Worm (Caenorhabditis elegans): ENCODE measurements around the gene ZK666.1.
A peak's percentile ranks its signal among the peaks of the same experiment; 100 is the strongest.

Gene ZK666.1

ce11 chrII:10502491-10503063 lies 31.4 kb upstream of the ZK666.1 start, which contains the start of gene myrf-1:
Gene myrf-1, minus strand, starts transcription at chrII:10502541.
- TF ChIP-seq unc-62 (GFP tag; optimal IDR thresholded peaks at IDR 0.05) (peak; percentile 83), zag-1 (tag; optimal IDR thresholded peaks at IDR 0.05) (peak; percentile 57), nhr-23 (tag; optimal IDR thresholded peaks at IDR 0.05) (peak; percentile 91), ceh-16 (tag; optimal IDR thresholded peaks at IDR 0.05) (no peak), nhr-43 (tag; optimal IDR thresholded peaks at IDR 0.05; ENCODE audit: poor library complexity, severe bottlenecking) (peak; percentile 74), nhr-76 (tag; optimal IDR thresholded peaks at IDR 0.05) (no peak), egl-27 (tag; optimal IDR thresholded peaks at IDR 0.05) (no peak), pha-4 (tag; optimal IDR thresholded peaks at IDR 0.05) (peak; percentile 92), nhr-25 (tag; optimal IDR thresholded peaks at IDR 0.05) (peak; percentile 77), hmg-11 (tag; optimal IDR thresholded peaks at IDR 0.05) (peak; percentile 99), elt-3 (tag; optimal IDR thresholded peaks at IDR 0.05) (peak in 2 of 3 experiments; percentile 18 to 35), unc-39 (tag; optimal IDR thresholded peaks at IDR 0.05) (no peak), tbx-2 (tag; optimal IDR thresholded peaks at IDR 0.05) (peak; percentile 88), ceh-9 (tag; optimal IDR thresholded peaks at IDR 0.05) (no peak), nhr-237 (tag; optimal IDR thresholded peaks at IDR 0.05) (no peak), nfya-1 (tag; optimal IDR thresholded peaks at IDR 0.05; ENCODE audit: insufficient read depth) (peak; percentile 90), mdl-1 (tag; optimal IDR thresholded peaks at IDR 0.05) (peak; percentile 70), fkh-2 (tag; optimal IDR thresholded peaks at IDR 0.05) (no peak), ama-1 (optimal IDR thresholded peaks at IDR 0.05) (peak; percentile 67), snpc-4 (tag; optimal IDR thresholded peaks at IDR 0.05) (peak; percentile 33), ceh-82 (tag; optimal IDR thresholded peaks at IDR 0.05) (peak; percentile 43), elt-1 (tag; optimal IDR thresholded peaks at IDR 0.05) (peak; percentile 56), ZK546.5 (tag; optimal IDR thresholded peaks at IDR 0.05) (no peak), R02D3.7 (tag; optimal IDR thresholded peaks at IDR 0.05) (peak; percentile 53), fkh-10 (GFP tag; optimal IDR thresholded peaks at IDR 0.05) (peak; percentile 17), aly-2 (tag; optimal IDR thresholded peaks at IDR 0.05) (no peak), nhr-67 (tag; optimal IDR thresholded peaks at IDR 0.05) (peak; percentile 3), pqm-1 (tag; optimal IDR thresholded peaks at IDR 0.05) (peak; percentile 8), ceh-28 (tag; optimal IDR thresholded peaks at IDR 0.05) (peak; percentile 84), ztf-11 (tag; optimal IDR thresholded peaks at IDR 0.05) (no peak), ztf-4 (tag; optimal IDR thresholded peaks at IDR 0.05) (no peak), lin-39 (tag; optimal IDR thresholded peaks at IDR 0.05) (peak; percentile 96), lin-15B (tag; optimal IDR thresholded peaks at IDR 0.05) (peak; percentile 64), sea-2 (GFP tag; optimal IDR thresholded peaks at IDR 0.05) (peak; percentile 39), daf-12 (tag; optimal IDR thresholded peaks at IDR 0.05) (no peak), mml-1 (tag; optimal IDR thresholded peaks at IDR 0.05) (no peak), nhr-77 (tag; optimal IDR thresholded peaks at IDR 0.05) (peak; percentile 47), elt-2 (tag; optimal IDR thresholded peaks at IDR 0.05) (peak; percentile 80), fos-1 (tag; optimal IDR thresholded peaks at IDR 0.05) (peak; percentile 48), nhr-11 (tag; optimal IDR thresholded peaks at IDR 0.05) (peak; percentile 87), nhr-12 (tag; optimal IDR thresholded peaks at IDR 0.05) (no peak), jun-1 (tag; optimal IDR thresholded peaks at IDR 0.05) (peak; percentile 62), skn-1 (tag; optimal IDR thresholded peaks at IDR 0.05) (peak; percentile 61), lsy-12 (tag; optimal IDR thresholded peaks at IDR 0.05) (peak; percentile 92), eor-1 (tag; optimal IDR thresholded peaks at IDR 0.05) (no peak), egl-5 (tag; optimal IDR thresholded peaks at IDR 0.05) (peak; percentile 85), nhr-28 (tag; optimal IDR thresholded peaks at IDR 0.05) (no peak)

Measured in whole organism, L3 larva.